Worm (Caenorhabditis elegans) whole organism, mixed stage, embryonic: Measurements from ENCODE around the gene C01G12.13.

Source experiments
- M03D4.4 ChIP-seq: sonication (generic microtip); optimal IDR thresholded peaks from 2 replicates; lab custom pipeline; 2017; ENCODE audit warnings: mild to moderate bottlenecking, missing genetic modification characterization, missing compliant biosample characterization
- blmp-1 ChIP-seq: fragments of 150-350 bp; optimal IDR thresholded peaks from 2 replicates; lab custom pipeline; 2014; ENCODE audit warnings: missing biosample characterization, missing genetic modification characterization
- ceh-43 ChIP-seq: fragments of 200-800 bp; sonication (Bioruptor generic); optimal IDR thresholded peaks from 2 replicates; lab custom pipeline; 2018; ENCODE audit warnings: mild to moderate bottlenecking, missing genetic modification characterization, moderate library complexity, missing compliant biosample characterization
- ceh-83 ChIP-seq: fragments of 200-800 bp; sonication (Bioruptor generic); optimal IDR thresholded peaks from 2 replicates; lab custom pipeline; 2018; ENCODE audit warnings: mild to moderate bottlenecking, missing genetic modification characterization, missing compliant biosample characterization
- ces-1 ChIP-seq: fragments of 150-350 bp; optimal IDR thresholded peaks from 2 replicates; lab custom pipeline; 2014; ENCODE audit warnings: missing biosample characterization, missing genetic modification reagents, missing genetic modification characterization
- cnd-1 ChIP-seq: fragments of 200-800 bp; sonication (Bioruptor generic); optimal IDR thresholded peaks from 2 replicates; lab custom pipeline; 2018; ENCODE audit warnings: mild to moderate bottlenecking, missing genetic modification characterization, missing compliant biosample characterization
- elt-1 ChIP-seq: sonication (generic microtip); optimal IDR thresholded peaks from 2 replicates; lab custom pipeline; 2017; ENCODE audit warnings: missing genetic modification characterization, mild to moderate bottlenecking, missing compliant biosample characterization, antibody characterized with exemption, moderate library complexity, borderline replicate concordance; ENCODE audit not compliant: insufficient read depth
- elt-3 ChIP-seq: fragments of 150-350 bp; optimal IDR thresholded peaks from 2 replicates; lab custom pipeline; 2014; ENCODE audit warnings: missing biosample characterization, missing genetic modification characterization
- flh-1 ChIP-seq: fragments of 200-800 bp; sonication (Bioruptor generic); optimal IDR thresholded peaks from 2 replicates; lab custom pipeline; 2018; ENCODE audit warnings: mild to moderate bottlenecking, missing genetic modification characterization, moderate library complexity, missing compliant biosample characterization
- hlh-1 ChIP-seq: fragments of 150-350 bp; optimal IDR thresholded peaks from 2 replicates; lab custom pipeline; 2014; ENCODE audit warnings: missing biosample characterization, missing genetic modification reagents, missing genetic modification characterization
- lin-13 ChIP-seq: fragments of 150-350 bp; optimal IDR thresholded peaks from 2 replicates; lab custom pipeline; 2014; ENCODE audit warnings: missing biosample characterization, missing genetic modification characterization
- lin-32 ChIP-seq: fragments of 200-800 bp; sonication (Bioruptor generic); optimal IDR thresholded peaks from 2 replicates; lab custom pipeline; 2018; ENCODE audit warnings: mild to moderate bottlenecking, missing genetic modification characterization, missing compliant biosample characterization
- lsy-2 ChIP-seq: fragments of 150-350 bp; optimal IDR thresholded peaks from 2 replicates; lab custom pipeline; 2014; ENCODE audit warnings: missing biosample characterization, missing genetic modification characterization
- mab-5 ChIP-seq: fragments of 150-350 bp; optimal IDR thresholded peaks from 2 replicates; lab custom pipeline; 2014; ENCODE audit warnings: missing biosample characterization, missing genetic modification characterization
- mep-1 ChIP-seq: fragments of 150-350 bp; optimal IDR thresholded peaks from 2 replicates; lab custom pipeline; 2017; ENCODE audit warnings: missing biosample characterization, missing genetic modification reagents, missing genetic modification characterization, inconsistent platforms
- mls-2 ChIP-seq: sonication (generic microtip); optimal IDR thresholded peaks from 2 replicates; lab custom pipeline; 2016; ENCODE audit warnings: mild to moderate bottlenecking, missing genetic modification characterization, moderate library complexity, missing compliant biosample characterization
- nhr-2 ChIP-seq: fragments of 150-350 bp; optimal IDR thresholded peaks from 2 replicates; lab custom pipeline; 2014; ENCODE audit warnings: missing biosample characterization, missing genetic modification characterization
- nhr-237 ChIP-seq: fragments of 150-350 bp; optimal IDR thresholded peaks from 2 replicates; lab custom pipeline; 2014; ENCODE audit warnings: missing biosample characterization, missing genetic modification characterization
- nhr-28 ChIP-seq: fragments of 150-350 bp; optimal IDR thresholded peaks from 2 replicates; lab custom pipeline; 2014; ENCODE audit warnings: missing biosample characterization, missing genetic modification characterization
- nhr-76 ChIP-seq: sonication (generic microtip); optimal IDR thresholded peaks from 2 replicates; lab custom pipeline; 2017; ENCODE audit warnings: missing biosample characterization, missing genetic modification characterization
- pha-4 ChIP-seq: fragments of 150-350 bp; optimal IDR thresholded peaks from 2 replicates; lab custom pipeline; 2018; ENCODE audit warnings: missing biosample characterization, missing genetic modification reagents, missing genetic modification characterization
- sem-2 ChIP-seq: fragments of 200-800 bp; sonication (Bioruptor generic); optimal IDR thresholded peaks from 2 replicates; lab custom pipeline; 2018; ENCODE audit warnings: mild to moderate bottlenecking, missing genetic modification characterization, missing compliant biosample characterization
- snpc-4 ChIP-seq: fragments of 150-350 bp; optimal IDR thresholded peaks from 2 replicates; lab custom pipeline; 2014; ENCODE audit warnings: missing biosample characterization, missing genetic modification characterization
- sptf-1 ChIP-seq: sonication (generic microtip); optimal IDR thresholded peaks from 2 replicates; lab custom pipeline; 2017; ENCODE audit warnings: mild to moderate bottlenecking, missing genetic modification characterization, moderate library complexity, missing compliant biosample characterization
- tbx-8 ChIP-seq: fragments of 200-800 bp; sonication (Bioruptor generic); optimal IDR thresholded peaks from 2 replicates; lab custom pipeline; 2018; ENCODE audit warnings: mild to moderate bottlenecking, missing genetic modification characterization, moderate library complexity, missing compliant biosample characterization
- unc-120 ChIP-seq: sonication (generic microtip); optimal IDR thresholded peaks from 2 replicates; lab custom pipeline; 2017; ENCODE audit warnings: missing genetic modification characterization, missing compliant biosample characterization; ENCODE audit not compliant: poor library complexity, severe bottlenecking
- unc-39 ChIP-seq: fragments of 150-350 bp; optimal IDR thresholded peaks from 2 replicates; lab custom pipeline; 2014; ENCODE audit warnings: missing biosample characterization, missing genetic modification characterization
- unc-62 ChIP-seq: fragments of 150-350 bp; optimal IDR thresholded peaks from 2 replicates; lab custom pipeline; 2014; ENCODE audit warnings: missing biosample characterization, missing genetic modification reagents, missing genetic modification characterization
- ztf-11 ChIP-seq: fragments of 150-350 bp; optimal IDR thresholded peaks from 2 replicates; lab custom pipeline; 2014; ENCODE audit warnings: missing biosample characterization, missing genetic modification characterization

C01G12.13 gene

DNA sequence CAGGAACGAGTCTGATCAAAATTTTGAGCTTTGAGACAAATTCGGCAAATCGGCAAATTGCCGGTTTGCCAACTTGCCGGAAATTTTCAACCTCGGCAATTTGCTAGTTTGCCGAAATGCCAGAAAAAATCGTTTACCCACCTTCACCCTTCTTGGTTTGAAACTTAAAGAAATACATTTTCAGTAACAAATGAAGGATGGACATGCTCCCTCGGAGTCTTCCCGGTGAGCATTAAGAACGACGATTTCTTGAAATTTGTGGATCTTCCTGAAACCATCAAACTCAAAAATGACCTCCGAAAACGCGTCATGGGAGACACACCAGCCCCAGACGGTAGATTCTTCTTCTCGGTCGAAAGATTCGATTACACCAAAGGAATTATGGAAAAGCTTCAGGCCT is 26.2 kb downstream of the C01G12.13 start:
- TF ChIP-seq unc-39 (tag; lab: Kevin White, UChicago) (no peak), ces-1 (GFP tag; lab: Kevin White, UChicago) (no peak), mls-2 (tag; lab: Kevin White, UChicago) (no peak), nhr-237 (tag; lab: Kevin White, UChicago) (no peak), elt-1 (tag; lab: Kevin White, UChicago) (no peak), lsy-2 (tag; lab: Kevin White, UChicago) (no peak), unc-120 (tag; lab: Kevin White, UChicago) (no peak), nhr-76 (no peak), sem-2 (GFP tag; lab: Kevin White, UChicago) (no peak), mep-1 (no peak), tbx-8 (GFP tag; lab: Kevin White, UChicago) (no peak), nhr-2 (tag; lab: Kevin White, UChicago) (no peak), nhr-28 (tag; lab: Kevin White, UChicago) (no peak), blmp-1 (no peak), snpc-4 (no peak), ztf-11 (tag; lab: Kevin White, UChicago) (no peak), ceh-43 (no peak), elt-3 (tag; lab: Kevin White, UChicago) (no peak), cnd-1 (no peak)

DNA sequence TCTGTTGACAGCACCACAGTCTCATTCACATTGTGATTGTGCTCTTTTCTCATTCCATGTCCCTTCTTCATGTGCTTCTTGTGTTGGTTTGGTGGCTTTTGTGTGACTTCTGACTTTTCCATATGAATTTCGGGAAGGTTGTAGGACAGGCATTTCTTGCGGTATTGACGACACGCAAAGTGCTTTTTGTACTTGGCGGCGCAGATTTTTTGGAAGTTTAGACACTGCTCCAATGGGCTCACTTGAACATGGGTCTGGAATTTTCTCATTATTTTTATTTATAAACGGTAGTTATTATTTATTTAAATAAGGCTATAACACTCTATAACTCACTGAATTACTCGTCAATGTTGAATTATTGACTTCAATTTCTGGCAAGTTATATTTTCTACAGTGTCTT is 27.7 kb downstream of the C01G12.13 start:
- no peak for TF ChIP-seq flh-1 (GFP tag; lab: Kevin White, UChicago)
- no peak for TF ChIP-seq unc-62 (GFP tag; lab: Kevin White, UChicago)
- no peak for TF ChIP-seq sptf-1
- no peak for TF ChIP-seq hlh-1 (tag; lab: Kevin White, UChicago)
- no peak for TF ChIP-seq ceh-83 (GFP tag; lab: Kevin White, UChicago)
- no peak for TF ChIP-seq lin-32 (GFP tag; lab: Kevin White, UChicago)
- TF ChIP-seq lin-13: no peak
- no peak for TF ChIP-seq sem-2 (GFP tag; lab: Kevin White, UChicago)
- TF ChIP-seq, all 35 proteins: peak for 0

DNA sequence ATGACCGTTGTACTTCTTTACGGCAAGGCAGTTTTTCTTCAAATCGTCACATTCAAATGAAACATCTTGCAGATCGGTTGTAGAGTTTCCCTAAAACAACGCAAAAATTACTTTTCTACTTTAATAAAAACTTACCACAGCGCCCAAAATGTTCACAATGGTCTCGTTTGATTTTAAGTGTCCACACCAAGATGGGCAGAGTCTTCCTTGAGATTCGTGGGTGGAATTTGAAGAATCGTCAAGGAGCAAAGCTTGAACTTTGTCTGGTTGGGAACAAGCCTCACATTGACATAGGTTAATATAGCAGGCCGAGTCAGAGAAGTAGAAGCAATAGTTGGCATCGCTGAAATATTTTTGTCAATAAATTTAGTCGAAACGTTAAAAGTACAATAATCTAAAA is 28.5 kb downstream of the C01G12.13 start:
- no peak for TF ChIP-seq lsy-2 (tag; lab: Kevin White, UChicago)
- TF ChIP-seq unc-120 (tag; lab: Kevin White, UChicago): no peak
- TF ChIP-seq mab-5 (tag; lab: Kevin White, UChicago): no peak
- TF ChIP-seq lin-13: no peak
- TF ChIP-seq ces-1 (GFP tag; lab: Kevin White, UChicago): no peak
- no peak for TF ChIP-seq unc-39 (tag; lab: Kevin White, UChicago)
- TF ChIP-seq blmp-1: no peak
- TF ChIP-seq mep-1: no peak
- TF ChIP-seq lin-32 (GFP tag; lab: Kevin White, UChicago): no peak
- TF ChIP-seq unc-62 (GFP tag; lab: Kevin White, UChicago): no peak
- no peak for TF ChIP-seq nhr-76
- TF ChIP-seq hlh-1 (tag; lab: Kevin White, UChicago): no peak
- no peak for TF ChIP-seq mls-2 (tag; lab: Kevin White, UChicago)
- TF ChIP-seq, all 35 proteins: peak for 0

DNA sequence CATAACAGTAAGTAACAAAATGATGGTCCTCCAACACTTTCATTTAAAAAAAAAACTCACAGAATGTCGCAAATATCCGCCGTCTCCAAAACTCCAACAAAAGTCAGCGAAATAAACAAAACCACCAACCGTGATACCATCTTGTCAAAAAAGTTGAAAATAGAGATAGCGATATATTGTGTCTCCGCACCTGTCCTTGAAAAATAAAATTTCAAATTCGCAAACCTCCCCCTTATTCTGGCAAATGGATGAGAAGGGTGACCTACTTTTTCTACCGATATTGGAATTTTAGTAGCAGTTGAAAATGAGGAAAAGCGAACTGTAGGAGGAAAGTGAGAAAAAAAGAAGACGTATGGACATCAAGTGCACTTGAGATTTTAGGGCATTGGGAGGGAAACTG is 28.9 kb downstream of the C01G12.13 start, which contains the start of gene F19H8.2:
F19H8.2 (minus strand) TSS at position 391 of the 400 bp plus-strand sequence.
- TF ChIP-seq ceh-83 (GFP tag; lab: Kevin White, UChicago) (no peak), mab-5 (tag; lab: Kevin White, UChicago) (no peak), cnd-1 (no peak), ceh-43 (no peak), mep-1 (no peak), pha-4 (tag; lab: Kevin White, UChicago) (no peak), unc-62 (GFP tag; lab: Kevin White, UChicago) (no peak), hlh-1 (tag; lab: Kevin White, UChicago) (no peak), unc-120 (tag; lab: Kevin White, UChicago) (no peak), flh-1 (GFP tag; lab: Kevin White, UChicago) (no peak), elt-1 (tag; lab: Kevin White, UChicago) (no peak), nhr-28 (tag; lab: Kevin White, UChicago) (no peak), lsy-2 (tag; lab: Kevin White, UChicago) (no peak), lin-32 (GFP tag; lab: Kevin White, UChicago) (no peak)

DNA sequence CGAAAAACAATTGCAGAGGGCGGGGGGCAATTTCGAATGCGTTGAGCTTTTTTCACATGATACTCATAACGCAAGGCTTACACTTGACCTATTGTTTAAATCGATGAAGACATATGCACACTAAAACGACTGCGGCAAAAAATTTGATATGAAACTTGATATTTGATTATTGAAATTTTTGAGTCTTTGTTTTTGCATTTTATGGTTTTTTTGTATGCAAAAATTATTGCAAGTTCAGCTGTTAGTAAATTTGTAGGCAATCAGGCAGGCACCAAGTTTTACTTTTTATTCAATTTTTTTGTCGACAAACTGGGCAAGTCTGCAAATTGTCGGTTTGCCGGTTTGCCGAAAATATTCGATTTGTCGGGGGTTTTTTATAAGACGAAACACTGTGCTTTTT is 29.6 kb downstream of the C01G12.13 start, which contains the start of gene arl-3:
arl-3 (plus strand) TSS at position 301 of the 400 bp plus-strand sequence.
- TF ChIP-seq ztf-11 (tag; lab: Kevin White, UChicago) (no peak), ces-1 (GFP tag; lab: Kevin White, UChicago) (no peak), M03D4.4 (no peak)
